Fruit fly (Drosophila melanogaster) whole organism, embryonic: ENCODE measurements around the gene qtc.

Experiments
- Bdp1 ChIP-seq: fragments of 200-800 bp; sonication (Bioruptor generic); optimal IDR thresholded peaks from 3 replicates; lab custom pipeline; 2016; ENCODE audit warnings: missing biosample characterization, missing genetic modification characterization
- BtbVII ChIP-seq: fragments of 200-800 bp; sonication (Bioruptor generic); optimal IDR thresholded peaks from 3 replicates; lab custom pipeline; 2017; ENCODE audit warnings: missing biosample characterization, mild to moderate bottlenecking, missing genetic modification characterization
- CG10147 ChIP-seq: fragments of 200-800 bp; sonication (Bioruptor generic); optimal IDR thresholded peaks from 2 replicates; lab custom pipeline; 2019; ENCODE audit warnings: missing biosample characterization, mild to moderate bottlenecking, missing genetic modification characterization, moderate library complexity
- CG10267 ChIP-seq: fragments of 200-800 bp; sonication (Bioruptor generic); optimal IDR thresholded peaks from 2 replicates; lab custom pipeline; 2018; ENCODE audit warnings: missing biosample characterization, mild to moderate bottlenecking, missing genetic modification characterization, moderate library complexity
- CG10654 ChIP-seq: fragments of 200-800 bp; sonication (Bioruptor generic); optimal IDR thresholded peaks from 2 replicates; lab custom pipeline; 2016; ENCODE audit warnings: missing biosample characterization, missing genetic modification characterization
- CG13775 ChIP-seq: fragments of 200-800 bp; sonication (Bioruptor generic); optimal IDR thresholded peaks from 3 replicates; lab custom pipeline; 2017; ENCODE audit warnings: missing biosample characterization, mild to moderate bottlenecking, missing genetic modification characterization
- CG14667 ChIP-seq: fragments of 200-800 bp; sonication (Bioruptor generic); IDR thresholded peaks from 2 replicates; pipeline ENCODE4 v1.3.6; 2022; ENCODE audit warnings: missing biosample characterization, missing genetic modification characterization
- CG15514 ChIP-seq: fragments of 200-800 bp; sonication (Bioruptor generic); optimal IDR thresholded peaks from 3 replicates; lab custom pipeline; 2017; ENCODE audit warnings: missing biosample characterization, missing genetic modification characterization, mild to moderate bottlenecking, moderate library complexity, missing genetic modification reagents
- CG17328 ChIP-seq: fragments of 200-800 bp; sonication (Bioruptor generic); IDR thresholded peaks from 2 replicates; pipeline ENCODE4 v1.3.6; 2022; ENCODE audit warnings: missing biosample characterization, missing genetic modification characterization
- CG17359 ChIP-seq: fragments of 200-800 bp; sonication (Bioruptor generic); optimal IDR thresholded peaks from 3 replicates; lab custom pipeline; 2018; ENCODE audit warnings: missing biosample characterization, mild to moderate bottlenecking, missing genetic modification characterization, moderate library complexity
- CG18476 ChIP-seq: fragments of 200-800 bp; sonication (Bioruptor generic); optimal IDR thresholded peaks from 2 replicates; lab custom pipeline; 2016; ENCODE audit warnings: missing biosample characterization, mild to moderate bottlenecking, missing genetic modification characterization
- CG2199 ChIP-seq: fragments of 200-800 bp; sonication (Bioruptor generic); IDR thresholded peaks from 3 replicates; pipeline ENCODE4 v1.3.6; 2022; ENCODE audit warnings: missing biosample characterization, missing genetic modification characterization
- CG2202 ChIP-seq: fragments of 200-800 bp; sonication (Bioruptor generic); optimal IDR thresholded peaks from 2 replicates; lab custom pipeline; 2018; ENCODE audit warnings: missing biosample characterization, mild to moderate bottlenecking, missing genetic modification characterization
- CG31365 ChIP-seq: fragments of 200-800 bp; sonication (Bioruptor generic); optimal IDR thresholded peaks from 2 replicates; lab custom pipeline; 2018; ENCODE audit warnings: missing biosample characterization, mild to moderate bottlenecking, missing genetic modification characterization
- CG7928 ChIP-seq: fragments of 200-800 bp; sonication (Bioruptor generic); optimal IDR thresholded peaks from 2 replicates; lab custom pipeline; 2017; ENCODE audit warnings: missing biosample characterization, mild to moderate bottlenecking, missing genetic modification characterization
- CG7963 ChIP-seq: fragments of 200-800 bp; sonication (Bioruptor generic); IDR thresholded peaks from 3 replicates; pipeline ENCODE4 v1.3.6; 2022; ENCODE audit warnings: missing biosample characterization, missing genetic modification characterization; ENCODE audit not compliant: partially characterized antibody
- D ChIP-seq, 2 experiments: fragments of 200-800 bp in 1 of 2; fragments of >200 bp in 1 of 2; sonication (Bioruptor generic) in 1 of 2; optimal IDR thresholded peaks; 2 replicates in 1 of 2; 3 replicates in 1 of 2; lab custom pipeline; 2017; ENCODE audit warnings: mild to moderate bottlenecking in 1 of 2, missing biosample characterization in 1 of 2, missing genetic modification characterization in 1 of 2, missing genetic modification reagents in 1 of 2
- Doc2 ChIP-seq: fragments of 200-800 bp; sonication (Bioruptor generic); IDR thresholded peaks from 2 replicates; pipeline ENCODE4 v1.3.6; 2022; ENCODE audit warnings: missing biosample characterization, missing genetic modification characterization
- Eip74EF ChIP-seq, 2 experiments: fragments of 200-800 bp in 1 of 2; fragments of >200 bp in 1 of 2; sonication (Bioruptor generic) in 1 of 2; optimal IDR thresholded peaks; 2 replicates each; lab custom pipeline; 2017 to 2019; ENCODE audit warnings: missing biosample characterization in 2 of 2, missing genetic modification characterization in 2 of 2, mild to moderate bottlenecking in 1 of 2, moderate library complexity in 1 of 2
- Ets97D ChIP-seq: fragments of 200-800 bp; sonication (Bioruptor generic); optimal IDR thresholded peaks from 3 replicates; lab custom pipeline; 2016; ENCODE audit warnings: missing biosample characterization, missing genetic modification characterization
- GATAe ChIP-seq: fragments of 200-800 bp; sonication (Bioruptor generic); conservative IDR thresholded peaks from 2 replicates; pipeline ENCODE4 v1.3.6; 2022; ENCODE audit warnings: missing biosample characterization, missing genetic modification characterization
- H15 ChIP-seq: fragments of 200-800 bp; sonication (Bioruptor generic); IDR thresholded peaks from 3 replicates; pipeline ENCODE4 v1.3.6; 2022; ENCODE audit warnings: missing biosample characterization, missing genetic modification characterization
- Max ChIP-seq: fragments of 200-800 bp; sonication (Bioruptor generic); optimal IDR thresholded peaks from 2 replicates; lab custom pipeline; 2016; ENCODE audit warnings: missing biosample characterization, mild to moderate bottlenecking, missing genetic modification characterization
- Mrtf ChIP-seq: fragments of 200-800 bp; sonication (Bioruptor generic); IDR thresholded peaks from 3 replicates; pipeline ENCODE4 v1.3.6; 2022; ENCODE audit warnings: missing biosample characterization, missing genetic modification characterization
- NC2β ChIP-seq: fragments of 200-800 bp; sonication (Bioruptor generic); optimal IDR thresholded peaks from 2 replicates; lab custom pipeline; 2016; ENCODE audit warnings: missing biosample characterization, missing genetic modification characterization
- NfI ChIP-seq: fragments of 200-800 bp; sonication (Bioruptor generic); optimal IDR thresholded peaks from 3 replicates; lab custom pipeline; 2018; ENCODE audit warnings: missing biosample characterization, mild to moderate bottlenecking, missing genetic modification characterization, moderate library complexity
- PHDP ChIP-seq: fragments of 200-800 bp; sonication (Bioruptor generic); optimal IDR thresholded peaks from 3 replicates; lab custom pipeline; 2018; ENCODE audit warnings: missing biosample characterization, mild to moderate bottlenecking, missing genetic modification characterization, moderate library complexity
- corto ChIP-seq: fragments of 200-800 bp; sonication (Bioruptor generic); optimal IDR thresholded peaks from 2 replicates; lab custom pipeline; 2016; ENCODE audit warnings: missing biosample characterization, mild to moderate bottlenecking, missing genetic modification characterization, moderate library complexity
- da ChIP-seq: fragments of 200-800 bp; sonication (Bioruptor generic); optimal IDR thresholded peaks from 2 replicates; lab custom pipeline; 2016; ENCODE audit warnings: missing biosample characterization, missing genetic modification characterization
- ems ChIP-seq: fragments of 200-800 bp; sonication (Bioruptor generic); optimal IDR thresholded peaks from 3 replicates; lab custom pipeline; 2016; ENCODE audit warnings: missing biosample characterization, missing genetic modification characterization
- eve ChIP-seq, 2 experiments: fragments of >200 bp; optimal IDR thresholded peaks; 2 replicates each; lab custom pipeline; 2017; ENCODE audit warnings: missing biosample characterization in 2 of 2, missing genetic modification characterization in 2 of 2
- fd64A ChIP-seq: fragments of 200-800 bp; sonication (Bioruptor generic); optimal IDR thresholded peaks from 3 replicates; lab custom pipeline; 2018; ENCODE audit warnings: missing biosample characterization, mild to moderate bottlenecking, missing genetic modification characterization
- gro ChIP-seq: fragments of 200-800 bp; sonication (Bioruptor generic); optimal IDR thresholded peaks from 2 replicates; lab custom pipeline; 2016; ENCODE audit warnings: missing biosample characterization, missing genetic modification characterization
- gsb ChIP-seq: fragments of 200-800 bp; sonication (Bioruptor generic); IDR thresholded peaks from 2 replicates; pipeline ENCODE4 v1.3.6; 2022; ENCODE audit warnings: missing biosample characterization, missing genetic modification characterization
- gsb-n ChIP-seq: fragments of 200-800 bp; sonication (Bioruptor generic); optimal IDR thresholded peaks from 3 replicates; lab custom pipeline; 2018; ENCODE audit warnings: missing biosample characterization, mild to moderate bottlenecking, missing genetic modification characterization
- inv ChIP-seq: fragments of 200-800 bp; sonication (Bioruptor generic); IDR thresholded peaks from 2 replicates; pipeline ENCODE4 v1.3.6; 2022; ENCODE audit warnings: missing biosample characterization, missing genetic modification characterization; ENCODE audit not compliant: partially characterized antibody
- klu ChIP-seq: fragments of 200-800 bp; sonication (Bioruptor generic); IDR thresholded peaks from 2 replicates; pipeline ENCODE4 v1.3.6; 2022; ENCODE audit warnings: missing biosample characterization, missing genetic modification characterization
- lilli ChIP-seq: fragments of 200-800 bp; sonication (Bioruptor generic); optimal IDR thresholded peaks from 3 replicates; lab custom pipeline; 2016; ENCODE audit warnings: missing biosample characterization, missing genetic modification characterization
- p53 ChIP-seq: fragments of 200-800 bp; sonication (Bioruptor generic); optimal IDR thresholded peaks from 2 replicates; lab custom pipeline; 2016; ENCODE audit warnings: missing biosample characterization, missing genetic modification characterization
- pum ChIP-seq: fragments of 200-800 bp; sonication (Bioruptor generic); optimal IDR thresholded peaks from 2 replicates; lab custom pipeline; 2016; ENCODE audit warnings: missing biosample characterization, missing genetic modification characterization
- so ChIP-seq: fragments of 200-800 bp; sonication (Bioruptor generic); IDR thresholded peaks from 3 replicates; pipeline ENCODE4 v1.3.6; 2022; ENCODE audit warnings: missing biosample characterization, missing genetic modification characterization
- sob ChIP-seq: fragments of 200-800 bp; sonication (Bioruptor generic); IDR thresholded peaks from 2 replicates; pipeline ENCODE4 v1.3.6; 2022; ENCODE audit warnings: missing biosample characterization, missing genetic modification characterization
- ssp ChIP-seq: fragments of 200-800 bp; sonication (Bioruptor generic); IDR thresholded peaks from 2 replicates; pipeline ENCODE4 v1.3.6; 2022; ENCODE audit warnings: missing biosample characterization, missing genetic modification characterization
- stc ChIP-seq: fragments of 200-800 bp; sonication (Bioruptor generic); IDR thresholded peaks from 2 replicates; pipeline ENCODE4 v1.3.6; 2022; ENCODE audit warnings: missing biosample characterization, missing genetic modification characterization
- tap ChIP-seq: fragments of 200-800 bp; optimal IDR thresholded peaks from 3 replicates; lab custom pipeline; 2019; ENCODE audit warnings: missing biosample characterization, mild to moderate bottlenecking, missing genetic modification characterization, moderate library complexity
- tll ChIP-seq, 2 experiments: fragments of 200-800 bp in 1 of 2; fragments of >200 bp in 1 of 2; sonication (Bioruptor generic) in 1 of 2; optimal IDR thresholded peaks; 2 replicates each; lab custom pipeline; 2017 to 2019; ENCODE audit warnings: missing biosample characterization in 2 of 2, missing genetic modification characterization in 2 of 2, mild to moderate bottlenecking in 1 of 2, moderate library complexity in 1 of 2
- unc-4 ChIP-seq: fragments of 200-800 bp; sonication (Bioruptor generic); IDR thresholded peaks from 2 replicates; pipeline ENCODE4 v1.3.6; 2022; ENCODE audit warnings: missing biosample characterization, missing genetic modification characterization; ENCODE audit not compliant: partially characterized antibody
- vfl ChIP-seq: fragments of 200-800 bp; sonication (Bioruptor generic); optimal IDR thresholded peaks from 2 replicates; lab custom pipeline; 2016; ENCODE audit warnings: missing biosample characterization, missing genetic modification characterization
- zfh2 ChIP-seq: fragments of 200-800 bp; sonication (Bioruptor generic); optimal IDR thresholded peaks from 2 replicates; lab custom pipeline; 2016; ENCODE audit warnings: missing biosample characterization, missing genetic modification characterization

The qtc gene

DNA sequence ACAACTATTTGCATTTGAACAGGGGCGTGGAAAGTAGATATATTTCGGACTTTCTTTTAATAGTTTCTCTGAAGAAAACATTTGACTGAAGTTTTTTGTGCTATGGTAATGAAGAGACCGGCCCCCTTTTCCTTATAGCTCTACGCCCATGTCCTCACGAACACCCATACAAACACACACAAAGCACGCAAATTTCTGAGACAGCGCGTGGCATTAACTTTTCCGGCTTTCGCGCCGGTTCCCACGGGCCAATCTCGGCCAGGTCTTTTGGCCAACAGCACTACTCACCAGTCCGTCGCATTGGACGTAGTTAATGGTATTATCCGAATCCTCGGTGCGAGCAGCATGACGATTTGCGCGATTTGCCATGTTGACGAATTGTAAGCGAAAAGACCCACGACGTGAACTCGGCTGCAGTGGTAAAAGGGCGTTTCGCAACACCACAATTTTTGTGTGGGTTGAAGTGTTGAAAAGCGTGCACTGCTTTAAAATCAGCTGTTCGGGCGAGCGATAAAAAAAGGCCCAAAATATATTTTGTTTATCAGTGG lies 8.2 kb upstream of the qtc start, which contains the start of gene senju (continued):
- peak; percentile 83 for TF ChIP-seq pum (GFP tag; lab: Kevin White, UChicago)
- peak; percentile 80 for TF ChIP-seq Mrtf (GFP tag; lab: Robert Waterston, UW)
- no peak for TF ChIP-seq Doc2 (GFP tag; lab: Robert Waterston, UW)
- TF ChIP-seq da (GFP tag; lab: Kevin White, UChicago): peak; percentile 22
- TF ChIP-seq CG10267 (tag; lab: Kevin White, UChicago): peak; percentile 99
- peak; percentile 67 for TF ChIP-seq D (optimal IDR thresholded peaks at IDR 0.05; lab: Kevin White, UChicago)
- peak; percentile 55 for TF ChIP-seq D (GFP tag; optimal IDR thresholded peaks at IDR 0.05; lab: Kevin White, UChicago)
- TF ChIP-seq tll (GFP tag; optimal IDR thresholded peaks at IDR 0.05; lab: Kevin White, UChicago): peak in 1 of 2 experiments; percentile 19
- TF ChIP-seq gsb (GFP tag; lab: Robert Waterston, UW): no peak; the same call in none of the 2 replicates
- peak; percentile 60; the same call in 1 of the 3 replicates for TF ChIP-seq H15 (GFP tag; lab: Robert Waterston, UW)
- TF ChIP-seq CG15514: peak; percentile 88
- peak; percentile 54 for TF ChIP-seq corto (GFP tag; lab: Kevin White, UChicago)
- TF ChIP-seq zfh2 (GFP tag; lab: Kevin White, UChicago): peak; percentile 90
- TF ChIP-seq Ets97D (GFP tag; lab: Kevin White, UChicago): peak; percentile 93
- TF ChIP-seq Max: peak; percentile 90
- TF ChIP-seq CG7928 (GFP tag; lab: Kevin White, UChicago): peak; percentile 32
- peak; percentile 59 for TF ChIP-seq fd64A (GFP tag; lab: Kevin White, UChicago)
- TF ChIP-seq CG10147 (GFP tag; lab: Kevin White, UChicago): peak; percentile 64
- TF ChIP-seq CG17328 (GFP tag; lab: Robert Waterston, UW): peak; percentile 92
- peak; percentile 87 for TF ChIP-seq PHDP
- peak; percentile 78 for TF ChIP-seq CG17359 (tag; lab: Kevin White, UChicago)
- TF ChIP-seq gsb-n (tag; lab: Kevin White, UChicago): peak; percentile 69
- TF ChIP-seq NC2β (GFP tag; lab: Kevin White, UChicago): peak; percentile 82
- peak; percentile 77 for TF ChIP-seq CG2202
- peak; percentile 75; the same call in 2 of the 3 replicates for TF ChIP-seq so
- TF ChIP-seq ems (GFP tag; lab: Kevin White, UChicago): peak; percentile 80
- TF ChIP-seq stc: peak; percentile 69
- TF ChIP-seq tap (tag; lab: Kevin White, UChicago): peak; percentile 50
- TF ChIP-seq eve (GFP tag; optimal IDR thresholded peaks at IDR 0.05; lab: Kevin White, UChicago): no peak
- TF ChIP-seq klu (GFP tag; lab: Robert Waterston, UW): peak; percentile 41; the same call in 1 of the 2 replicates
- peak; percentile 94 for TF ChIP-seq lilli (GFP tag; lab: Kevin White, UChicago)
- peak; percentile 79 for TF ChIP-seq NfI (GFP tag; lab: Kevin White, UChicago)
- peak; percentile 78 for TF ChIP-seq Bdp1
- peak; percentile 69 for TF ChIP-seq p53 (GFP tag; lab: Kevin White, UChicago)
- TF ChIP-seq BtbVII: peak; percentile 84
- no peak for TF ChIP-seq CG7963 (GFP tag; lab: Robert Waterston, UW)
- peak; percentile 32; the same call in 1 of the 2 replicates for TF ChIP-seq unc-4 (GFP tag; lab: Robert Waterston, UW)
- TF ChIP-seq GATAe (GFP tag; lab: Robert Waterston, UW): no peak; the same call in 1 of the 2 replicates
- peak; percentile 75 for TF ChIP-seq CG31365 (tag; lab: Kevin White, UChicago)
- peak; percentile 62 for TF ChIP-seq ssp
- peak; percentile 84 for TF ChIP-seq CG13775
- TF ChIP-seq CG18476: peak; percentile 76
- TF ChIP-seq CG10654 (GFP tag; lab: Kevin White, UChicago): peak; percentile 76
- TF ChIP-seq gro (GFP tag; lab: Kevin White, UChicago): peak; percentile 90
- TF ChIP-seq vfl (GFP tag; lab: Kevin White, UChicago): peak; percentile 82
- TF ChIP-seq sob (GFP tag; lab: Robert Waterston, UW): peak; percentile 84
- no peak; the same call in 1 of the 2 replicates for TF ChIP-seq inv
- peak in 1 of 2 experiments; percentile 80 for TF ChIP-seq Eip74EF (GFP tag; optimal IDR thresholded peaks at IDR 0.05; lab: Kevin White, UChicago)
- TF ChIP-seq CG14667: peak; percentile 71
- TF ChIP-seq CG2199 (GFP tag; lab: Robert Waterston, UW): 0 out of 3 replicates have a peak, but pooled peaks have one; percentile 35
